Fruit fly (Drosophila melanogaster): ENCODE measurements around the gene CG4619.

Gene CG4619

DNA sequence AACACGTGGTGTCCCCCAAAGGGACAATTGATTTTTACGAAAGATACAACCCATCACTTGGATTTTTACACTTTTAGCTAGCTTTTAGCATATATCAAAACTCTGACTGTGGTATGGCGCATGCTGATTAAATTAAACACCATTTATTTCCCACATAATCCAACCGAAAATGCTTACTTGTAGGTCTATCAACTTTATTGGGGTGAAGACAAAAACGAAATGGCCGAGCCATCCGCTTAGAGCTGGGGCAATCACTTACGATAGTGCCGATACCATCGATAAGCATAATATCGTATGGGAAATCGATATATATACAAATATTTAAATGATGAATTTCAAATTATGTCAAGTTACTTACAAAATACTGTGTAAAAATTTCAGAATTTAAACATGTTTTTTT lies 41.4 kb upstream of the CG4619 start, which contains the start of gene RpS2 (continued):
- TF ChIP-seq B-H2 (GFP tag; optimal IDR thresholded peaks at IDR 0.05) (peak; percentile 77), CG15514 (GFP tag; optimal IDR thresholded peaks at IDR 0.05) (peak; percentile 71), mirr (GFP tag; optimal IDR thresholded peaks at IDR 0.05) (peak; percentile 54), Sin3A (optimal IDR thresholded peaks at IDR 0.05) (peak; percentile 10), Hr51 (GFP tag; optimal IDR thresholded peaks at IDR 0.05) (peak in 1 of 2 experiments; percentile 5), Dbx (GFP tag; IDR thresholded peaks at IDR 0.05) (peak; percentile 75), Hr78 (GFP tag; optimal IDR thresholded peaks at IDR 0.05) (no peak), CG31441 (GFP tag; IDR thresholded peaks at IDR 0.05) (peak; percentile 43; the same call in 1 of the 2 replicates), al (GFP tag; IDR thresholded peaks at IDR 0.05) (0 out of 2 replicates have a peak, but pooled peaks have one; percentile 16), zfh2 (GFP tag; optimal IDR thresholded peaks at IDR 0.05) (peak; percentile 11), CG9437 (GFP tag; optimal IDR thresholded peaks at IDR 0.05) (peak; percentile 39), CG13123 (GFP tag; optimal IDR thresholded peaks at IDR 0.05) (peak; percentile 36), CG11695 (GFP tag; IDR thresholded peaks at IDR 0.05) (no peak), CG18619 (GFP tag; optimal IDR thresholded peaks at IDR 0.05) (peak; percentile 47), tll (GFP tag; optimal IDR thresholded peaks at IDR 0.05) (no peak), CG13296 (GFP tag; optimal IDR thresholded peaks at IDR 0.05) (peak; percentile 44), CG11247 (GFP tag; IDR thresholded peaks at IDR 0.05) (no peak), YL-1 (GFP tag; optimal IDR thresholded peaks at IDR 0.05) (peak; percentile 92), CG2120 (GFP tag; optimal IDR thresholded peaks at IDR 0.05) (peak; percentile 38), HLHmδ (GFP tag; optimal IDR thresholded peaks at IDR 0.05) (peak; percentile 52), CG42726 (GFP tag; IDR thresholded peaks at IDR 0.05; ENCODE audit: partially characterized antibody) (peak; percentile 99), sd (tag; optimal IDR thresholded peaks at IDR 0.05) (peak; percentile 84), CG14710 (tag; optimal IDR thresholded peaks at IDR 0.05) (peak; percentile 57), hbn (GFP tag; IDR thresholded peaks at IDR 0.05; ENCODE audit: partially characterized antibody) (peak; percentile 99), lov (optimal IDR thresholded peaks at IDR 0.05) (no peak), lov (GFP tag; IDR thresholded peaks at IDR 0.05) (no peak), CG4328 (GFP tag; optimal IDR thresholded peaks at IDR 0.05) (peak; percentile 3), sug (tag; optimal IDR thresholded peaks at IDR 0.05) (peak; percentile 26), CG34422 (GFP tag; IDR thresholded peaks at IDR 0.05) (no peak; the same call in 2 of the 3 replicates), h (optimal IDR thresholded peaks at IDR 0.05) (no peak), CG5953 (GFP tag; IDR thresholded peaks at IDR 0.05) (no peak), NFAT (GFP tag; IDR thresholded peaks at IDR 0.05) (peak; percentile 36), CG12659 (GFP tag; optimal IDR thresholded peaks at IDR 0.05) (peak; percentile 82), CG17568 (GFP tag; optimal IDR thresholded peaks at IDR 0.05) (peak; percentile 46), dmrt99B (tag; optimal IDR thresholded peaks at IDR 0.05) (no peak), HLH4C (GFP tag; IDR thresholded peaks at IDR 0.05; ENCODE audit: partially characterized antibody) (peak; percentile 98), CG18011 (GFP tag; optimal IDR thresholded peaks at IDR 0.05) (no peak), pnt (GFP tag; optimal IDR thresholded peaks at IDR 0.05) (no peak), nerfin-2 (GFP tag; IDR thresholded peaks at IDR 0.05; ENCODE audit: partially characterized antibody) (peak; percentile 96), CG3407 (GFP tag; optimal IDR thresholded peaks at IDR 0.05) (peak; percentile 24), dpn (GFP tag; optimal IDR thresholded peaks at IDR 0.05) (peak; percentile 24 to 26), CG4854 (GFP tag; optimal IDR thresholded peaks at IDR 0.05) (peak; percentile 6), dysf (GFP tag; IDR thresholded peaks at IDR 0.05) (no peak), gcm (GFP tag; optimal IDR thresholded peaks at IDR 0.05) (peak; percentile 53), Atf6 (GFP tag; IDR thresholded peaks at IDR 0.05) (peak; percentile 46; the same call in 1 of the 2 replicates), Max (GFP tag; optimal IDR thresholded peaks at IDR 0.05) (peak; percentile 42), z (GFP tag; IDR thresholded peaks at IDR 0.05) (no peak), nerfin-1 (tag; optimal IDR thresholded peaks at IDR 0.05) (peak; percentile 51), pfk (GFP tag; optimal IDR thresholded peaks at IDR 0.05) (peak; percentile 64), CG10209 (GFP tag; optimal IDR thresholded peaks at IDR 0.05) (peak; percentile 8)
